Worm (Caenorhabditis elegans): ENCODE results near the gene rpn-1.

ce11 chrIV:6951259-6951658 lies 41.5 kb upstream of the rpn-1 start:
- TF ChIP-seq him-1 (tag; optimal IDR thresholded peaks at IDR 0.05), result no peak
- TF ChIP-seq dao-5 (tag; optimal IDR thresholded peaks at IDR 0.05), result no peak
